Worm (Caenorhabditis elegans) whole organism, L2 larva: ENCODE data around the gene str-240.

Experiments used
- C34F6.9 ChIP-seq: fragments of 150-350 bp; optimal IDR thresholded peaks from 2 replicates; lab custom pipeline; 2014; ENCODE audit warnings: missing biosample characterization, missing genetic modification characterization
- R02D3.7 ChIP-seq: fragments of 150-350 bp; optimal IDR thresholded peaks from 2 replicates; lab custom pipeline; 2014; ENCODE audit warnings: missing biosample characterization, missing genetic modification characterization
- ZK546.5 ChIP-seq: sonication (generic microtip); optimal IDR thresholded peaks from 2 replicates; lab custom pipeline; 2017; ENCODE audit warnings: missing biosample characterization, missing genetic modification characterization
- alr-1 ChIP-seq: fragments of 150-350 bp; optimal IDR thresholded peaks from 2 replicates; lab custom pipeline; 2014; ENCODE audit warnings: missing biosample characterization, missing genetic modification characterization
- aly-2 ChIP-seq: fragments of 150-350 bp; optimal IDR thresholded peaks from 2 replicates; lab custom pipeline; 2014; ENCODE audit warnings: missing biosample characterization, missing genetic modification characterization
- ama-1 ChIP-seq: fragments of 150-350 bp; optimal IDR thresholded peaks from 2 replicates; lab custom pipeline; 2018; ENCODE audit warnings: inconsistent platforms
- blmp-1 ChIP-seq: sonication (generic microtip); optimal IDR thresholded peaks from 2 replicates; lab custom pipeline; 2017; ENCODE audit warnings: missing genetic modification characterization, mild to moderate bottlenecking, missing compliant biosample characterization, antibody characterized with exemption, moderate library complexity; ENCODE audit not compliant: insufficient read depth
- ceh-16 ChIP-seq: fragments of 150-350 bp; optimal IDR thresholded peaks from 2 replicates; lab custom pipeline; 2014; ENCODE audit warnings: missing biosample characterization, missing genetic modification characterization
- ceh-82 ChIP-seq: fragments of 150-350 bp; optimal IDR thresholded peaks from 2 replicates; lab custom pipeline; 2014; ENCODE audit warnings: missing biosample characterization, missing genetic modification characterization
- crh-2 ChIP-seq: sonication (generic microtip); optimal IDR thresholded peaks from 2 replicates; lab custom pipeline; 2017; ENCODE audit warnings: missing biosample characterization, missing genetic modification characterization
- dmd-4 ChIP-seq: sonication (generic microtip); optimal IDR thresholded peaks from 2 replicates; lab custom pipeline; 2017; ENCODE audit warnings: missing biosample characterization, missing genetic modification characterization
- egl-27 ChIP-seq: sonication (generic microtip); optimal IDR thresholded peaks from 3 replicates; lab custom pipeline; 2017; ENCODE audit warnings: missing biosample characterization, missing genetic modification reagents, missing genetic modification characterization
- elt-1 ChIP-seq: fragments of 150-350 bp; optimal IDR thresholded peaks from 2 replicates; lab custom pipeline; 2014; ENCODE audit warnings: missing biosample characterization, missing genetic modification characterization
- fos-1 ChIP-seq: fragments of 150-350 bp; optimal IDR thresholded peaks from 2 replicates; lab custom pipeline; 2014; ENCODE audit warnings: missing biosample characterization, missing genetic modification characterization
- gmeb-1 ChIP-seq: fragments of 150-350 bp; optimal IDR thresholded peaks from 2 replicates; lab custom pipeline; 2014; ENCODE audit warnings: missing biosample characterization, missing genetic modification characterization
- lin-11 ChIP-seq: fragments of 150-350 bp; sonication (generic microtip); optimal IDR thresholded peaks from 2 replicates; lab custom pipeline; 2014; ENCODE audit warnings: missing biosample characterization, missing genetic modification characterization, inconsistent platforms, mixed read lengths
- mab-5 ChIP-seq: fragments of 150-350 bp; optimal IDR thresholded peaks from 2 replicates; lab custom pipeline; 2014; ENCODE audit warnings: missing biosample characterization, missing genetic modification characterization
- mdl-1 ChIP-seq, 2 experiments: fragments of 150-350 bp in 1 of 2; sonication (generic microtip) in 1 of 2; optimal IDR thresholded peaks; 2 replicates each; lab custom pipeline; 2017; ENCODE audit warnings: missing biosample characterization in 2 of 2, missing genetic modification characterization in 2 of 2
- nhr-11 ChIP-seq: fragments of 150-350 bp; optimal IDR thresholded peaks from 2 replicates; lab custom pipeline; 2014; ENCODE audit warnings: missing biosample characterization, missing genetic modification characterization
- nhr-12 ChIP-seq: fragments of 150-350 bp; optimal IDR thresholded peaks from 2 replicates; lab custom pipeline; 2014; ENCODE audit warnings: missing biosample characterization, missing genetic modification characterization
- nhr-129 ChIP-seq: fragments of 150-350 bp; optimal IDR thresholded peaks from 2 replicates; lab custom pipeline; 2014; ENCODE audit warnings: missing biosample characterization, missing genetic modification characterization
- nhr-21 ChIP-seq: fragments of 150-350 bp; optimal IDR thresholded peaks from 2 replicates; lab custom pipeline; 2014; ENCODE audit warnings: missing biosample characterization, missing genetic modification characterization
- nhr-23 ChIP-seq: fragments of 150-350 bp; optimal IDR thresholded peaks from 2 replicates; lab custom pipeline; 2014; ENCODE audit warnings: missing biosample characterization, missing genetic modification reagents, missing genetic modification characterization
- nhr-25 ChIP-seq: fragments of 150-350 bp; sonication (generic microtip); optimal IDR thresholded peaks from 3 replicates; lab custom pipeline; 2014; ENCODE audit warnings: missing biosample characterization, missing genetic modification characterization
- nhr-6 ChIP-seq: fragments of 150-350 bp; optimal IDR thresholded peaks from 2 replicates; lab custom pipeline; 2014; ENCODE audit warnings: missing biosample characterization, missing genetic modification characterization
- peb-1 ChIP-seq: fragments of 150-350 bp; optimal IDR thresholded peaks from 2 replicates; lab custom pipeline; 2014; ENCODE audit warnings: missing biosample characterization, missing genetic modification characterization
- sem-4 ChIP-seq: fragments of 150-350 bp; optimal IDR thresholded peaks from 2 replicates; lab custom pipeline; 2014; ENCODE audit warnings: missing biosample characterization, missing genetic modification reagents, missing genetic modification characterization
- skn-1 ChIP-seq: sonication (generic microtip); optimal IDR thresholded peaks from 2 replicates; lab custom pipeline; 2017; ENCODE audit warnings: missing biosample characterization, missing genetic modification characterization
- sma-3 ChIP-seq: sonication (generic microtip); optimal IDR thresholded peaks from 2 replicates; lab custom pipeline; 2016; ENCODE audit warnings: missing genetic modification reagents, missing genetic modification characterization, missing compliant biosample characterization
- sma-9 ChIP-seq, 2 experiments: fragments of 150-350 bp in 1 of 2; sonication (generic microtip) in 1 of 2; optimal IDR thresholded peaks; 2 replicates each; lab custom pipeline; 2014 to 2016; ENCODE audit warnings: missing genetic modification characterization in 2 of 2, mild to moderate bottlenecking in 1 of 2, missing biosample characterization in 1 of 2, missing compliant biosample characterization in 1 of 2, missing genetic modification reagents in 1 of 2, moderate library complexity in 1 of 2
- snpc-4 ChIP-seq: fragments of 150-350 bp; optimal IDR thresholded peaks from 2 replicates; lab custom pipeline; 2014; ENCODE audit warnings: missing biosample characterization, missing genetic modification characterization
- unc-39 ChIP-seq: fragments of 150-350 bp; optimal IDR thresholded peaks from 2 replicates; lab custom pipeline; 2014; ENCODE audit warnings: missing biosample characterization, missing genetic modification characterization
- ztf-1 ChIP-seq: fragments of 200-800 bp; sonication (Bioruptor generic); conservative IDR thresholded peaks from 2 replicates; pipeline ENCODE4 v1.3.6; 2022; ENCODE audit warnings: missing genetic modification characterization, missing compliant biosample characterization
- ztf-11 ChIP-seq: sonication (generic microtip); optimal IDR thresholded peaks from 2 replicates; lab custom pipeline; 2017; ENCODE audit warnings: missing biosample characterization, missing genetic modification characterization
- ztf-4 ChIP-seq: fragments of 150-350 bp; optimal IDR thresholded peaks from 2 replicates; lab custom pipeline; 2014; ENCODE audit warnings: missing biosample characterization, missing genetic modification characterization

Gene str-240

ce11 chrV:1531159-1531558 lies 9.4 kb upstream of the str-240 start, which contains the start of gene K02H11.4:
Gene K02H11.4, minus strand, starts transcription at chrV:1531259.
- TF ChIP-seq skn-1 (tag; lab: Kevin White, UChicago) (no peak), sem-4 (no peak), ztf-4 (no peak), fos-1 (tag; lab: Kevin White, UChicago) (no peak), mab-5 (no peak), ztf-11 (tag; lab: Kevin White, UChicago) (no peak), ceh-16 (tag; lab: Kevin White, UChicago) (no peak)

ce11 chrV:1527985-1528384 lies 6.2 kb upstream of the str-240 start, which contains the start of gene str-236:
Gene str-236, minus strand, starts transcription at chrV:1528085.
- TF ChIP-seq ZK546.5: no peak
- TF ChIP-seq gmeb-1 (tag; lab: Kevin White, UChicago): no peak
- no peak for TF ChIP-seq peb-1 (tag; lab: Kevin White, UChicago)
- TF ChIP-seq nhr-25 (tag; lab: Kevin White, UChicago): no peak
- no peak for TF ChIP-seq aly-2 (tag; lab: Kevin White, UChicago)
- no peak for TF ChIP-seq sma-3 (GFP tag; lab: Kevin White, UChicago)
- no peak for TF ChIP-seq egl-27 (tag; lab: Kevin White, UChicago)
- no peak for TF ChIP-seq crh-2 (tag; lab: Kevin White, UChicago)
- no peak for TF ChIP-seq ztf-1
- TF ChIP-seq nhr-12: no peak
- no peak for TF ChIP-seq nhr-129 (tag; lab: Kevin White, UChicago)
- no peak for TF ChIP-seq sma-9 (GFP tag; optimal IDR thresholded peaks at IDR 0.05; lab: Kevin White, UChicago)
- TF ChIP-seq sma-9 (tag; optimal IDR thresholded peaks at IDR 0.05; lab: Kevin White, UChicago): no peak

- TF ChIP-seq lin-11 (tag; lab: Kevin White, UChicago) (no peak), nhr-129 (tag; lab: Kevin White, UChicago) (no peak), ztf-1 (no peak), mab-5 (no peak), mdl-1 (tag; optimal IDR thresholded peaks at IDR 0.05; lab: Kevin White, UChicago) (no peak), peb-1 (tag; lab: Kevin White, UChicago) (no peak), R02D3.7 (tag; lab: Kevin White, UChicago) (no peak), nhr-6 (tag; lab: Kevin White, UChicago) (no peak), dmd-4 (tag; lab: Kevin White, UChicago) (no peak), C34F6.9 (tag; lab: Kevin White, UChicago) (no peak), skn-1 (tag; lab: Kevin White, UChicago) (no peak), nhr-12 (no peak), sma-9 (GFP tag; optimal IDR thresholded peaks at IDR 0.05; lab: Kevin White, UChicago) (no peak), sma-9 (tag; optimal IDR thresholded peaks at IDR 0.05; lab: Kevin White, UChicago) (no peak), ztf-11 (tag; lab: Kevin White, UChicago) (no peak), nhr-11 (tag; lab: Kevin White, UChicago) (no peak), ama-1 (lab: Kevin White, UChicago) (no peak), ztf-4 (no peak)
Observed at ce11 chrV:1522485-1522884, 740 bp upstream of the str-240 start, which contains the start of gene str-243. Gene str-243, plus strand, starts transcription at chrV:1522785.

- TF ChIP-seq blmp-1 (tag; lab: Kevin White, UChicago) (no peak), mab-5 (no peak), unc-39 (tag; lab: Kevin White, UChicago) (no peak), C34F6.9 (tag; lab: Kevin White, UChicago) (no peak), crh-2 (tag; lab: Kevin White, UChicago) (no peak), R02D3.7 (tag; lab: Kevin White, UChicago) (no peak), lin-11 (tag; lab: Kevin White, UChicago) (no peak), nhr-11 (tag; lab: Kevin White, UChicago) (no peak), snpc-4 (tag; lab: Kevin White, UChicago) (no peak), egl-27 (tag; lab: Kevin White, UChicago) (no peak), nhr-25 (tag; lab: Kevin White, UChicago) (no peak), nhr-21 (no peak), dmd-4 (tag; lab: Kevin White, UChicago) (no peak), sma-3 (GFP tag; lab: Kevin White, UChicago) (no peak), nhr-6 (tag; lab: Kevin White, UChicago) (no peak), skn-1 (tag; lab: Kevin White, UChicago) (no peak), nhr-129 (tag; lab: Kevin White, UChicago) (no peak), fos-1 (tag; lab: Kevin White, UChicago) (no peak), nhr-23 (no peak)
- TF ChIP-seq, all 48 proteins: peak for 0
Observed at ce11 chrV:1511537-1511936, 10.2 kb downstream of the str-240 start, which contains the start of gene nhr-260. Gene nhr-260, minus strand, starts transcription at chrV:1511637.

ce11 chrV:1505995-1506394 lies 15.8 kb downstream of the str-240 start, which contains the start of gene sru-28:
Gene sru-28, plus strand, starts transcription at chrV:1506295.
- TF ChIP-seq sma-9 (GFP tag; optimal IDR thresholded peaks at IDR 0.05; lab: Kevin White, UChicago) (no peak), sma-9 (tag; optimal IDR thresholded peaks at IDR 0.05; lab: Kevin White, UChicago) (no peak), egl-27 (tag; lab: Kevin White, UChicago) (no peak), C34F6.9 (tag; lab: Kevin White, UChicago) (no peak), gmeb-1 (tag; lab: Kevin White, UChicago) (no peak), elt-1 (no peak), ceh-82 (tag; lab: Kevin White, UChicago) (no peak), alr-1 (tag; lab: Kevin White, UChicago) (no peak)
